Fruit fly (Drosophila melanogaster) whole organism, embryonic: ENCODE data around the gene Spps.

Source experiments
- Asciz ChIP-seq: fragments of 200-800 bp; sonication (Bioruptor generic); optimal IDR thresholded peaks from 2 replicates; lab custom pipeline; 2017; ENCODE audit warnings: missing biosample characterization, mild to moderate bottlenecking, missing genetic modification characterization, missing genetic modification reagents
- Bdp1 ChIP-seq: fragments of 200-800 bp; sonication (Bioruptor generic); optimal IDR thresholded peaks from 3 replicates; lab custom pipeline; 2016; ENCODE audit warnings: missing biosample characterization, missing genetic modification characterization
- Bgb ChIP-seq: fragments of 200-800 bp; sonication (Bioruptor generic); IDR thresholded peaks from 2 replicates; pipeline ENCODE4 v1.3.6; 2022; ENCODE audit warnings: missing biosample characterization, missing genetic modification characterization; ENCODE audit not compliant: partially characterized antibody
- CG11504 ChIP-seq: fragments of 200-800 bp; sonication (Bioruptor generic); optimal IDR thresholded peaks from 3 replicates; lab custom pipeline; 2019; ENCODE audit warnings: missing biosample characterization, mild to moderate bottlenecking, missing genetic modification characterization, moderate library complexity
- CG11695 ChIP-seq: fragments of 200-800 bp; sonication (Bioruptor generic); IDR thresholded peaks from 3 replicates; pipeline ENCODE4 v1.3.6; 2022; ENCODE audit warnings: missing biosample characterization, missing genetic modification characterization
- CG12236 ChIP-seq: fragments of 200-800 bp; sonication (Bioruptor generic); optimal IDR thresholded peaks from 2 replicates; lab custom pipeline; 2016; ENCODE audit warnings: missing biosample characterization, missing genetic modification characterization
- CG12769 ChIP-seq: fragments of 200-800 bp; sonication (Bioruptor generic); optimal IDR thresholded peaks from 2 replicates; lab custom pipeline; 2019; ENCODE audit warnings: missing biosample characterization, mild to moderate bottlenecking, missing genetic modification characterization, moderate library complexity
- CG13287 ChIP-seq: fragments of 200-800 bp; sonication (Bioruptor generic); IDR thresholded peaks from 2 replicates; pipeline ENCODE4 v1.3.6; 2022; ENCODE audit warnings: missing biosample characterization, missing genetic modification characterization; ENCODE audit not compliant: partially characterized antibody
- CG1602 ChIP-seq: fragments of 200-800 bp; sonication (Bioruptor generic); optimal IDR thresholded peaks from 3 replicates; lab custom pipeline; 2016; ENCODE audit warnings: missing biosample characterization, missing genetic modification characterization
- CG16815 ChIP-seq: fragments of 200-800 bp; sonication (Bioruptor generic); optimal IDR thresholded peaks from 3 replicates; lab custom pipeline; 2017; ENCODE audit warnings: missing biosample characterization, mild to moderate bottlenecking, missing genetic modification characterization
- CG17802 ChIP-seq: fragments of 200-800 bp; sonication (Bioruptor generic); optimal IDR thresholded peaks from 2 replicates; lab custom pipeline; 2018; ENCODE audit warnings: missing biosample characterization, mild to moderate bottlenecking, missing genetic modification characterization, moderate library complexity
- CG30431 ChIP-seq: fragments of 200-800 bp; sonication (Bioruptor generic); optimal IDR thresholded peaks from 2 replicates; lab custom pipeline; 2017; ENCODE audit warnings: missing biosample characterization, missing genetic modification characterization
- CG32532 ChIP-seq: fragments of 200-800 bp; sonication (Bioruptor generic); IDR thresholded peaks from 2 replicates; pipeline ENCODE4 v1.3.6; 2022; ENCODE audit warnings: missing biosample characterization, missing genetic modification characterization
- CG3838 ChIP-seq: fragments of 200-800 bp; sonication (Bioruptor generic); optimal IDR thresholded peaks from 3 replicates; lab custom pipeline; 2016; ENCODE audit warnings: missing biosample characterization, missing genetic modification characterization
- CG6813 ChIP-seq: fragments of 200-800 bp; sonication (Bioruptor generic); optimal IDR thresholded peaks from 2 replicates; lab custom pipeline; 2017; ENCODE audit warnings: missing biosample characterization, missing genetic modification characterization, mild to moderate bottlenecking, moderate library complexity, missing genetic modification reagents
- CG9215 ChIP-seq: fragments of 200-800 bp; sonication (Bioruptor generic); IDR thresholded peaks from 2 replicates; pipeline ENCODE4 v1.3.6; 2022; ENCODE audit warnings: missing biosample characterization, missing genetic modification characterization
- CG9609 ChIP-seq: fragments of 200-800 bp; sonication (Bioruptor generic); optimal IDR thresholded peaks from 3 replicates; lab custom pipeline; 2016; ENCODE audit warnings: missing biosample characterization, missing genetic modification characterization
- Camta ChIP-seq: fragments of 200-800 bp; sonication (Bioruptor generic); optimal IDR thresholded peaks from 2 replicates; lab custom pipeline; 2016; ENCODE audit warnings: missing biosample characterization, missing genetic modification characterization
- HmgZ ChIP-seq: fragments of 200-800 bp; sonication (Bioruptor generic); optimal IDR thresholded peaks from 2 replicates; lab custom pipeline; 2018; ENCODE audit warnings: missing biosample characterization, mild to moderate bottlenecking, missing genetic modification characterization
- Jarid2 ChIP-seq: fragments of 200-800 bp; sonication (Bioruptor generic); optimal IDR thresholded peaks from 3 replicates; lab custom pipeline; 2017; ENCODE audit warnings: mild to moderate bottlenecking, missing biosample characterization, missing genetic modification reagents, missing genetic modification characterization
- MTF-1 ChIP-seq: fragments of 200-800 bp; sonication (Bioruptor generic); optimal IDR thresholded peaks from 2 replicates; lab custom pipeline; 2018; ENCODE audit warnings: missing biosample characterization, mild to moderate bottlenecking, missing genetic modification characterization, borderline replicate concordance
- Mrtf ChIP-seq: fragments of 200-800 bp; sonication (Bioruptor generic); IDR thresholded peaks from 3 replicates; pipeline ENCODE4 v1.3.6; 2022; ENCODE audit warnings: missing biosample characterization, missing genetic modification characterization
- NFAT ChIP-seq: fragments of 200-800 bp; sonication (Bioruptor generic); IDR thresholded peaks from 2 replicates; pipeline ENCODE4 v1.3.6; 2022; ENCODE audit warnings: missing biosample characterization, missing genetic modification characterization
- NfI ChIP-seq: fragments of 200-800 bp; sonication (Bioruptor generic); optimal IDR thresholded peaks from 3 replicates; lab custom pipeline; 2018; ENCODE audit warnings: missing biosample characterization, mild to moderate bottlenecking, missing genetic modification characterization, moderate library complexity
- Scr ChIP-seq: fragments of 200-800 bp; sonication (Bioruptor generic); IDR thresholded peaks from 2 replicates; pipeline ENCODE4 v1.3.6; 2022; ENCODE audit warnings: missing biosample characterization, missing genetic modification characterization; ENCODE audit not compliant: partially characterized antibody
- Sox102F ChIP-seq: fragments of 200-800 bp; sonication (Bioruptor generic); optimal IDR thresholded peaks from 2 replicates; lab custom pipeline; 2018; ENCODE audit warnings: missing biosample characterization, mild to moderate bottlenecking, missing genetic modification characterization, moderate library complexity
- Sry-δ ChIP-seq: fragments of 200-800 bp; sonication (Bioruptor generic); optimal IDR thresholded peaks from 2 replicates; lab custom pipeline; 2016; ENCODE audit warnings: missing biosample characterization, missing genetic modification characterization
- Ssrp ChIP-seq: fragments of 200-800 bp; sonication (Bioruptor generic); optimal IDR thresholded peaks from 2 replicates; lab custom pipeline; 2018; ENCODE audit warnings: missing biosample characterization, mild to moderate bottlenecking, missing genetic modification characterization, moderate library complexity
- Taf1 ChIP-seq: fragments of 200-800 bp; sonication (Bioruptor generic); IDR thresholded peaks from 2 replicates; pipeline ENCODE4 v1.3.6; 2022; ENCODE audit warnings: missing biosample characterization, missing genetic modification characterization
- ab ChIP-seq: fragments of 200-800 bp; sonication (Bioruptor generic); optimal IDR thresholded peaks from 2 replicates; lab custom pipeline; 2016; ENCODE audit warnings: missing biosample characterization, missing genetic modification characterization
- bowl ChIP-seq: fragments of 200-800 bp; sonication (Bioruptor generic); IDR thresholded peaks from 2 replicates; pipeline ENCODE4 v1.3.6; 2022; ENCODE audit warnings: missing biosample characterization, missing genetic modification characterization
- caup ChIP-seq: fragments of 200-800 bp; sonication (Bioruptor generic); optimal IDR thresholded peaks from 3 replicates; lab custom pipeline; 2017; ENCODE audit warnings: missing biosample characterization, mild to moderate bottlenecking, missing genetic modification characterization, moderate library complexity; ENCODE audit not compliant: severe bottlenecking
- cg ChIP-seq: fragments of 200-800 bp; sonication (Bioruptor generic); optimal IDR thresholded peaks from 3 replicates; lab custom pipeline; 2019; ENCODE audit warnings: missing biosample characterization, mild to moderate bottlenecking, missing genetic modification characterization, moderate library complexity
- croc ChIP-seq: fragments of 200-800 bp; sonication (Bioruptor generic); conservative IDR thresholded peaks from 3 replicates; pipeline ENCODE4 v1.3.6; 2022; ENCODE audit warnings: missing biosample characterization, missing genetic modification characterization
- dysf ChIP-seq: fragments of 200-800 bp; sonication (Bioruptor generic); IDR thresholded peaks from 3 replicates; pipeline ENCODE4 v1.3.6; 2022; ENCODE audit warnings: missing biosample characterization, missing genetic modification characterization
- en ChIP-seq: fragments of 200-800 bp; sonication (Bioruptor generic); optimal IDR thresholded peaks from 2 replicates; lab custom pipeline; 2016; ENCODE audit warnings: missing biosample characterization, missing genetic modification characterization
- exex ChIP-seq: fragments of 200-800 bp; sonication (Bioruptor generic); optimal IDR thresholded peaks from 4 replicates; lab custom pipeline; 2018; ENCODE audit warnings: missing biosample characterization, mild to moderate bottlenecking, missing genetic modification characterization, moderate library complexity
- fd64A ChIP-seq: fragments of 200-800 bp; sonication (Bioruptor generic); optimal IDR thresholded peaks from 3 replicates; lab custom pipeline; 2018; ENCODE audit warnings: missing biosample characterization, mild to moderate bottlenecking, missing genetic modification characterization
- fru ChIP-seq: fragments of >200 bp; optimal IDR thresholded peaks from 2 replicates; lab custom pipeline; 2017
- gsb-n ChIP-seq: fragments of 200-800 bp; sonication (Bioruptor generic); optimal IDR thresholded peaks from 3 replicates; lab custom pipeline; 2018; ENCODE audit warnings: missing biosample characterization, mild to moderate bottlenecking, missing genetic modification characterization
- lab ChIP-seq: fragments of 200-800 bp; sonication (Bioruptor generic); optimal IDR thresholded peaks from 3 replicates; lab custom pipeline; 2017; ENCODE audit warnings: missing biosample characterization, missing genetic modification characterization, mild to moderate bottlenecking, moderate library complexity, missing genetic modification reagents
- phol ChIP-seq: fragments of 200-800 bp; sonication (Bioruptor generic); optimal IDR thresholded peaks from 3 replicates; lab custom pipeline; 2018; ENCODE audit warnings: missing biosample characterization, mild to moderate bottlenecking, missing genetic modification characterization, moderate library complexity
- salm ChIP-seq: fragments of 200-800 bp; sonication (Bioruptor generic); optimal IDR thresholded peaks from 2 replicates; lab custom pipeline; 2018; ENCODE audit warnings: missing biosample characterization, mild to moderate bottlenecking, missing genetic modification characterization
- schlank ChIP-seq: fragments of 200-800 bp; sonication (Bioruptor generic); optimal IDR thresholded peaks from 2 replicates; lab custom pipeline; 2018; ENCODE audit warnings: missing biosample characterization, mild to moderate bottlenecking, missing genetic modification characterization
- scrt ChIP-seq: fragments of 200-800 bp; sonication (Bioruptor generic); optimal IDR thresholded peaks from 2 replicates; lab custom pipeline; 2018; ENCODE audit warnings: missing biosample characterization, mild to moderate bottlenecking, missing genetic modification characterization, moderate library complexity
- trh ChIP-seq: fragments of 200-800 bp; sonication (Bioruptor generic); optimal IDR thresholded peaks from 2 replicates; lab custom pipeline; 2016; ENCODE audit warnings: missing biosample characterization, missing genetic modification characterization
- wdn ChIP-seq: fragments of 200-800 bp; sonication (Bioruptor generic); IDR thresholded peaks from 2 replicates; pipeline ENCODE4 v1.3.6; 2022; ENCODE audit warnings: missing biosample characterization, missing genetic modification characterization
- yki ChIP-seq: fragments of >200 bp; optimal IDR thresholded peaks from 3 replicates; lab custom pipeline; 2018
- zen ChIP-seq: fragments of 200-800 bp; sonication (Bioruptor generic); optimal IDR thresholded peaks from 3 replicates; lab custom pipeline; 2018; ENCODE audit warnings: missing biosample characterization, mild to moderate bottlenecking, missing genetic modification characterization, moderate library complexity

The Spps gene

dm6 chr3R:24259278-24260040, 32.7 kb upstream of the Spps start (continued):
- TF ChIP-seq CG13287 (GFP tag; lab: Robert Waterston, UW) (0 out of 2 replicates have a peak, but pooled peaks have one; percentile 13), Sry-δ (peak; percentile 49), fd64A (GFP tag; lab: Kevin White, UChicago) (peak; percentile 84), Camta (GFP tag; lab: Kevin White, UChicago) (peak; percentile 85), Scr (GFP tag; lab: Robert Waterston, UW) (no peak), Mrtf (peak; percentile 88), phol (peak; percentile 86), CG17802 (tag; lab: Kevin White, UChicago) (peak; percentile 78), MTF-1 (GFP tag; lab: Kevin White, UChicago) (peak; percentile 85), CG12236 (GFP tag; lab: Kevin White, UChicago) (peak; percentile 75), trh (GFP tag; lab: Kevin White, UChicago) (peak; percentile 51), cg (GFP tag; lab: Kevin White, UChicago) (no peak), CG11504 (tag; lab: Kevin White, UChicago) (peak; percentile 91), schlank (tag; lab: Kevin White, UChicago) (peak; percentile 91), wdn (GFP tag; lab: Robert Waterston, UW) (peak; percentile 90), CG30431 (GFP tag; lab: Kevin White, UChicago) (peak; percentile 85), salm (tag; lab: Kevin White, UChicago) (peak; percentile 72), Jarid2 (GFP tag; lab: Kevin White, UChicago) (peak; percentile 45), Taf1 (GFP tag; lab: Robert Waterston, UW) (peak; percentile 85), CG16815 (GFP tag; lab: Kevin White, UChicago) (peak; percentile 91), CG3838 (GFP tag; lab: Kevin White, UChicago) (peak; percentile 72), caup (GFP tag; lab: Kevin White, UChicago) (peak; percentile 87), exex (tag; lab: Kevin White, UChicago) (peak; percentile 94), CG6813 (GFP tag; lab: Kevin White, UChicago) (peak; percentile 90), CG32532 (GFP tag; lab: Robert Waterston, UW) (peak; percentile 91), Ssrp (tag; lab: Kevin White, UChicago) (peak; percentile 85), NFAT (GFP tag; lab: Robert Waterston, UW) (peak; percentile 80), CG9609 (GFP tag; lab: Kevin White, UChicago) (no peak), ab (GFP tag; lab: Kevin White, UChicago) (peak; percentile 82), NfI (peak; percentile 89), yki (lab: Kevin White, UChicago) (no peak), bowl (GFP tag; lab: Robert Waterston, UW) (peak; percentile 70; the same call in 1 of the 2 replicates), zen (tag; lab: Kevin White, UChicago) (peak; percentile 77), fru (no peak), Asciz (peak; percentile 77), croc (GFP tag; lab: Robert Waterston, UW) (peak; percentile 72; the same call in 2 of the 3 replicates), Bgb (GFP tag; lab: Robert Waterston, UW) (no peak), dysf (GFP tag; lab: Robert Waterston, UW) (peak; percentile 87), en (GFP tag; lab: Kevin White, UChicago) (peak; percentile 57), CG9215 (GFP tag; lab: Robert Waterston, UW) (peak; percentile 72), CG12769 (tag; lab: Kevin White, UChicago) (peak; percentile 96), Bdp1 (GFP tag; lab: Kevin White, UChicago) (peak; percentile 73), HmgZ (tag; lab: Kevin White, UChicago) (peak; percentile 91), CG1602 (GFP tag; lab: Kevin White, UChicago) (peak; percentile 85), gsb-n (tag; lab: Kevin White, UChicago) (peak; percentile 84), CG11695 (GFP tag; lab: Robert Waterston, UW) (peak; percentile 87), Sox102F (GFP tag; lab: Kevin White, UChicago) (peak; percentile 89), lab (GFP tag; lab: Kevin White, UChicago) (peak; percentile 95), scrt (GFP tag; lab: Kevin White, UChicago) (peak; percentile 88)
